Fruit fly (Drosophila melanogaster) whole organism, prepupa: Measurements from ENCODE around the gene CG31689.
A peak's percentile ranks its signal among the peaks of the same experiment; 100 is the strongest.

Experiments used
- Blimp-1 ChIP-seq: fragments of 200-800 bp; sonication (Bioruptor generic); optimal IDR thresholded peaks from 3 replicates; lab custom pipeline; 2017; ENCODE audit warnings: missing biosample characterization, missing genetic modification characterization, mild to moderate bottlenecking, moderate library complexity, missing genetic modification reagents
- CG10631 ChIP-seq: fragments of 200-800 bp; sonication (Bioruptor generic); optimal IDR thresholded peaks from 2 replicates; lab custom pipeline; 2016; ENCODE audit warnings: missing biosample characterization, missing genetic modification characterization
- CG10669 ChIP-seq: fragments of 200-800 bp; sonication (Bioruptor generic); optimal IDR thresholded peaks from 3 replicates; lab custom pipeline; 2018; ENCODE audit warnings: missing biosample characterization, mild to moderate bottlenecking, missing genetic modification characterization, moderate library complexity
- CG11762 ChIP-seq: fragments of 200-800 bp; sonication (Bioruptor generic); optimal IDR thresholded peaks from 3 replicates; lab custom pipeline; 2016; ENCODE audit warnings: missing biosample characterization, missing genetic modification characterization; ENCODE audit not compliant: insufficient read depth
- CG11902 ChIP-seq: fragments of 200-800 bp; sonication (Bioruptor generic); optimal IDR thresholded peaks from 3 replicates; lab custom pipeline; 2016; ENCODE audit warnings: missing biosample characterization, missing genetic modification characterization
- CG15336 ChIP-seq: fragments of 200-800 bp; sonication (Bioruptor generic); IDR thresholded peaks from 2 replicates; pipeline ENCODE4 v1.3.6; 2022; ENCODE audit warnings: missing biosample characterization, missing genetic modification characterization
- CG1621 ChIP-seq: fragments of 200-800 bp; sonication (Bioruptor generic); optimal IDR thresholded peaks from 3 replicates; lab custom pipeline; 2018; ENCODE audit warnings: missing biosample characterization, mild to moderate bottlenecking, missing genetic modification characterization
- CG3032 ChIP-seq: fragments of 200-800 bp; optimal IDR thresholded peaks from 2 replicates; lab custom pipeline; 2019; ENCODE audit warnings: missing biosample characterization, mild to moderate bottlenecking, missing genetic modification characterization, moderate library complexity
- CG32006 ChIP-seq: fragments of 200-800 bp; sonication (Bioruptor generic); optimal IDR thresholded peaks from 3 replicates; lab custom pipeline; 2017; ENCODE audit warnings: missing biosample characterization, mild to moderate bottlenecking, missing genetic modification characterization
- CG3919 ChIP-seq: fragments of 200-800 bp; sonication (Bioruptor generic); optimal IDR thresholded peaks from 3 replicates; lab custom pipeline; 2016; ENCODE audit warnings: missing biosample characterization, missing genetic modification characterization
- CG6163 ChIP-seq: fragments of 200-800 bp; sonication (Bioruptor generic); IDR thresholded peaks from 3 replicates; pipeline ENCODE4 v1.3.6; 2022; ENCODE audit warnings: missing biosample characterization, missing genetic modification characterization
- CG6276 ChIP-seq: fragments of 200-800 bp; sonication (Bioruptor generic); optimal IDR thresholded peaks from 2 replicates; lab custom pipeline; 2017; ENCODE audit warnings: missing biosample characterization, mild to moderate bottlenecking, missing genetic modification characterization
- CG6792 ChIP-seq: fragments of 200-800 bp; sonication (Bioruptor generic); optimal IDR thresholded peaks from 3 replicates; lab custom pipeline; 2016; ENCODE audit warnings: missing biosample characterization, missing genetic modification characterization
- CG6854 ChIP-seq: fragments of 200-800 bp; sonication (Bioruptor generic); optimal IDR thresholded peaks from 2 replicates; lab custom pipeline; 2017; ENCODE audit warnings: missing biosample characterization, mild to moderate bottlenecking, missing genetic modification characterization
- CG7368 ChIP-seq: fragments of 200-800 bp; sonication (Bioruptor generic); optimal IDR thresholded peaks from 3 replicates; lab custom pipeline; 2016; ENCODE audit warnings: missing biosample characterization, missing genetic modification characterization
- CG8632 ChIP-seq: fragments of 200-800 bp; sonication (Bioruptor generic); optimal IDR thresholded peaks from 3 replicates; lab custom pipeline; 2016; ENCODE audit warnings: missing biosample characterization, missing genetic modification characterization
- Eip78C ChIP-seq: fragments of 200-800 bp; sonication (Bioruptor generic); peaks from one replicate; lab custom pipeline; 2016; ENCODE audit warnings: missing biosample characterization, missing genetic modification characterization
- Gug ChIP-seq: fragments of 200-800 bp; sonication (Bioruptor generic); IDR thresholded peaks from 2 replicates; pipeline ENCODE4 v1.3.6; 2022; ENCODE audit warnings: missing biosample characterization, missing genetic modification characterization
- Hr38 ChIP-seq: sonication (Bioruptor generic); optimal IDR thresholded peaks from 2 replicates; lab custom pipeline; 2016; ENCODE audit warnings: missing biosample characterization, missing genetic modification characterization
- Hr39 ChIP-seq: fragments of 200-800 bp; sonication (Bioruptor generic); optimal IDR thresholded peaks from 2 replicates; lab custom pipeline; 2016; ENCODE audit warnings: missing biosample characterization, missing genetic modification characterization
- Hr4 ChIP-seq: fragments of 200-800 bp; sonication (Bioruptor generic); optimal IDR thresholded peaks from 3 replicates; lab custom pipeline; 2016; ENCODE audit warnings: missing biosample characterization, missing genetic modification characterization
- Lpt ChIP-seq: fragments of 200-800 bp; sonication (Bioruptor generic); optimal IDR thresholded peaks from 3 replicates; lab custom pipeline; 2016; ENCODE audit warnings: missing biosample characterization, missing genetic modification characterization
- Smox ChIP-seq: fragments of 200-800 bp; sonication (Bioruptor generic); optimal IDR thresholded peaks from 3 replicates; lab custom pipeline; 2016; ENCODE audit warnings: missing biosample characterization, missing genetic modification characterization
- Sox102F ChIP-seq: fragments of 200-800 bp; sonication (Bioruptor generic); optimal IDR thresholded peaks from 2 replicates; lab custom pipeline; 2016; ENCODE audit warnings: missing biosample characterization, mild to moderate bottlenecking, missing genetic modification characterization
- Sox14 ChIP-seq: fragments of 200-800 bp; sonication (Bioruptor generic); optimal IDR thresholded peaks from 3 replicates; lab custom pipeline; 2016; ENCODE audit warnings: missing biosample characterization, missing genetic modification characterization
- Sox15 ChIP-seq: fragments of 200-800 bp; sonication (Bioruptor generic); optimal IDR thresholded peaks from 3 replicates; lab custom pipeline; 2016; ENCODE audit warnings: missing biosample characterization, missing genetic modification characterization
- achi ChIP-seq: fragments of 200-800 bp; sonication (Bioruptor generic); optimal IDR thresholded peaks from 3 replicates; lab custom pipeline; 2016; ENCODE audit warnings: missing biosample characterization, missing genetic modification characterization
- acj6 ChIP-seq: fragments of 200-800 bp; sonication (Bioruptor generic); optimal IDR thresholded peaks from 3 replicates; lab custom pipeline; 2016; ENCODE audit warnings: missing biosample characterization, missing genetic modification characterization
- dsx ChIP-seq: fragments of 200-800 bp; optimal IDR thresholded peaks from 3 replicates; lab custom pipeline; 2019; ENCODE audit warnings: missing biosample characterization, mild to moderate bottlenecking, missing genetic modification characterization, moderate library complexity; ENCODE audit not compliant: poor library complexity, severe bottlenecking
- eg ChIP-seq: fragments of 200-800 bp; sonication (Bioruptor generic); IDR thresholded peaks from 3 replicates; pipeline ENCODE4 v1.3.6; 2022; ENCODE audit warnings: missing biosample characterization, missing genetic modification characterization
- esn ChIP-seq: fragments of 200-800 bp; sonication (Bioruptor generic); optimal IDR thresholded peaks from 2 replicates; lab custom pipeline; 2016; ENCODE audit warnings: missing biosample characterization, mild to moderate bottlenecking, missing genetic modification characterization, moderate library complexity
- fd59A ChIP-seq: fragments of 200-800 bp; sonication (Bioruptor generic); optimal IDR thresholded peaks from 2 replicates; lab custom pipeline; 2017; ENCODE audit warnings: missing biosample characterization, mild to moderate bottlenecking, missing genetic modification characterization, missing genetic modification reagents
- fkh ChIP-seq: fragments of 200-800 bp; sonication (Bioruptor generic); optimal IDR thresholded peaks from 3 replicates; lab custom pipeline; 2017; ENCODE audit warnings: missing biosample characterization, mild to moderate bottlenecking, missing genetic modification characterization, moderate library complexity
- lz ChIP-seq: fragments of 200-800 bp; sonication (Bioruptor generic); optimal IDR thresholded peaks from 3 replicates; lab custom pipeline; 2016; ENCODE audit warnings: missing biosample characterization, missing genetic modification characterization
- pdm3 ChIP-seq: fragments of 200-800 bp; sonication (Bioruptor generic); optimal IDR thresholded peaks from 3 replicates; lab custom pipeline; 2016; ENCODE audit warnings: missing biosample characterization, missing genetic modification characterization
- salr ChIP-seq, 2 experiments: fragments of 200-800 bp; sonication (Bioruptor generic); optimal IDR thresholded peaks; 3 replicates each; lab custom pipeline; 2016 to 2018; ENCODE audit warnings: missing biosample characterization in 2 of 2, missing genetic modification characterization in 2 of 2, mild to moderate bottlenecking in 1 of 2
- spab ChIP-seq: fragments of 200-800 bp; sonication (Bioruptor generic); optimal IDR thresholded peaks from 2 replicates; lab custom pipeline; 2017; ENCODE audit warnings: missing biosample characterization, mild to moderate bottlenecking, missing genetic modification characterization, missing genetic modification reagents
- svp ChIP-seq: fragments of 200-800 bp; sonication (Bioruptor generic); peaks from one replicate; lab custom pipeline; 2016; ENCODE audit warnings: missing biosample characterization, missing genetic modification characterization
- topi ChIP-seq: fragments of 200-800 bp; sonication (Bioruptor generic); optimal IDR thresholded peaks from 3 replicates; lab custom pipeline; 2016; ENCODE audit warnings: missing biosample characterization, missing genetic modification characterization
- vri ChIP-seq: fragments of 200-800 bp; sonication (Bioruptor generic); optimal IDR thresholded peaks from 3 replicates; lab custom pipeline; 2016; ENCODE audit warnings: missing biosample characterization, mild to moderate bottlenecking, missing genetic modification characterization

CG31689 gene

DNA sequence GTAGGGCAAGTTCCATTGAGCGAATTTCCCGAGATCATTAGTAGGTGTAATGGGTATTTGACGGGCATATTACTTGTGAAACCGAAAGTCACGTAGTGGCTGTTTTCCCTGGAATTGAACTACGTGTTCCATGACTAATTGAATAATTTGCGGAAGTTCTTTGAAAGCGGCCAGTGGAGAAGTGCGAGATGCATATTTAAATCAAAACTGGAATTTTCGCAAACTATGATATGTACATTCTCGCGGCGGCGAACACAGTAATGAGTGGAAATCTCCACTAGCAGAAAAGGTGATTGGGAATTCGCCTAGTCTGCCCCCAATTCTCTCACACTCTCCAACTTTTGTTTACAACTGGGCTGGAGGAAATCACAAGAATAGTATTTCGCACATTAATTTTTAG is 9.5 kb downstream of the CG31689 start (continued):
- no peak for TF ChIP-seq svp (GFP tag; lab: Kevin White, UChicago)
- TF ChIP-seq pdm3 (GFP tag; lab: Kevin White, UChicago): peak; percentile 17
- TF ChIP-seq Hr4: no peak
- no peak for TF ChIP-seq CG11762
- no peak for TF ChIP-seq eg
- TF ChIP-seq Lpt (GFP tag; lab: Kevin White, UChicago): no peak
- no peak for TF ChIP-seq CG6163 (GFP tag; lab: Robert Waterston, UW)
- no peak for TF ChIP-seq CG6276
- no peak for TF ChIP-seq CG3032 (tag; lab: Kevin White, UChicago)
- TF ChIP-seq achi (GFP tag; lab: Kevin White, UChicago): peak; percentile 6
- no peak for TF ChIP-seq Sox15 (GFP tag; lab: Kevin White, UChicago)
- TF ChIP-seq CG10631 (GFP tag; lab: Kevin White, UChicago): peak; percentile 40
- TF ChIP-seq Hr39 (GFP tag; lab: Kevin White, UChicago): no peak
- peak; percentile 72 for TF ChIP-seq Eip78C (GFP tag; lab: Kevin White, UChicago)
- no peak for TF ChIP-seq esn (GFP tag; lab: Kevin White, UChicago)
- TF ChIP-seq CG8632: no peak
- TF ChIP-seq CG3919: peak; percentile 5
- no peak for TF ChIP-seq fd59A (GFP tag; lab: Kevin White, UChicago)
- TF ChIP-seq Sox14: no peak
- peak; percentile 32 for TF ChIP-seq CG32006 (GFP tag; lab: Kevin White, UChicago)
- no peak for TF ChIP-seq dsx (GFP tag; lab: Kevin White, UChicago)
- TF ChIP-seq Sox102F: no peak
- no peak for TF ChIP-seq Blimp-1
- no peak for TF ChIP-seq topi (GFP tag; lab: Kevin White, UChicago)
- TF ChIP-seq Hr38 (GFP tag; lab: Kevin White, UChicago): no peak
- TF ChIP-seq vri (GFP tag; lab: Kevin White, UChicago): no peak
- TF ChIP-seq Smox (GFP tag; lab: Kevin White, UChicago): no peak
- TF ChIP-seq CG6854: no peak
- TF ChIP-seq lz (GFP tag; lab: Kevin White, UChicago): no peak
- no peak for TF ChIP-seq acj6 (GFP tag; lab: Kevin White, UChicago)
- TF ChIP-seq salr (GFP tag; optimal IDR thresholded peaks at IDR 0.05; lab: Kevin White, UChicago): peak in 1 of 2 experiments; percentile 4
- no peak for TF ChIP-seq CG6792 (GFP tag; lab: Kevin White, UChicago)
- TF ChIP-seq, all 60 proteins: peak for 11

DNA sequence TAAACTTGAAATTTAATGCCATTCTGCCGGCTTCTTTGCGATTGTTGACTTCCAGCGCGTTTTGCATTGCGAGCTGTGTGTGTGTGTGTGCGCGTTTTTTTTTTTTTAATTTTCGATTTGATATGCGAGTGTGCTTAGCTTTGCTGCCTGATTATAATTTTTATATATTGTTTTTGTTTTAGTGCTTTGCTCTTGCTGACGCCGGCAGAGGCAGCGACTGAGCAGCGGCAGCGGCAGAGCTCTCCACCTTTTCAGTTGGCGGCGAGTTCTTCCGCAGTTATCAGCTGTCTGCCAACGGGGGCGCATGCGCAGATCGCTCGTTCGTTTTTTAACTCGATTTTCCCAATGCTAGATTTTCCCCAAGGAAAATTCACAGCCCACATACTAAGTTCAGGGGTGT is 10.1 kb downstream of the CG31689 start:
- TF ChIP-seq CG6163 (GFP tag; lab: Robert Waterston, UW): peak; percentile 51; the same call in 2 of the 3 replicates
- no peak for TF ChIP-seq fkh (GFP tag; lab: Kevin White, UChicago)
- TF ChIP-seq Hr39 (GFP tag; lab: Kevin White, UChicago): no peak
- no peak for TF ChIP-seq CG15336 (GFP tag; lab: Robert Waterston, UW)
- TF ChIP-seq Gug (GFP tag; lab: Robert Waterston, UW): no peak
- no peak for TF ChIP-seq CG7368 (GFP tag; lab: Kevin White, UChicago)
- TF ChIP-seq salr (GFP tag; optimal IDR thresholded peaks at IDR 0.05; lab: Kevin White, UChicago): no peak
- TF ChIP-seq Lpt (GFP tag; lab: Kevin White, UChicago): no peak
- TF ChIP-seq, all 60 proteins: peak for 1

DNA sequence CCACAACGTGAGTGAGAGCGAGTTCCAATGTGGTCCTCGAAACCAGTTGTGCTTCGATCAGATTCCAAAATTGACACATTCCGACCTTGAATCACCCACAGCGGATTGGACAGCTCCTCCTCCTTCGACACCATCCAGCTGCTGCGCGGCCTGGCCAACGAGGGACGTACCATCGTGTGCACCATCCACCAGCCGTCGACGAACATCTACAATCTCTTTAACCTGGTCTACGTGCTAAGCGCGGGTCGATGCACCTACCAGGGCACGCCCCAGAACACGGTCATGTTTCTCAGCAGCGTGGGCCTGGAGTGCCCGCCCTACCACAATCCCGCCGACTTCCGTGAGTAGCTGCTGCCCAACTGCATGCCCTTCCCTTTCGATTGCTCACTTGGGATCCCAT is 12.1 kb downstream of the CG31689 start:
- TF ChIP-seq CG6276 (no peak), Blimp-1 (no peak), Hr4 (no peak), Sox15 (GFP tag; lab: Kevin White, UChicago) (no peak), CG15336 (GFP tag; lab: Robert Waterston, UW) (no peak), CG1621 (tag; lab: Kevin White, UChicago) (no peak), fd59A (GFP tag; lab: Kevin White, UChicago) (no peak)

DNA sequence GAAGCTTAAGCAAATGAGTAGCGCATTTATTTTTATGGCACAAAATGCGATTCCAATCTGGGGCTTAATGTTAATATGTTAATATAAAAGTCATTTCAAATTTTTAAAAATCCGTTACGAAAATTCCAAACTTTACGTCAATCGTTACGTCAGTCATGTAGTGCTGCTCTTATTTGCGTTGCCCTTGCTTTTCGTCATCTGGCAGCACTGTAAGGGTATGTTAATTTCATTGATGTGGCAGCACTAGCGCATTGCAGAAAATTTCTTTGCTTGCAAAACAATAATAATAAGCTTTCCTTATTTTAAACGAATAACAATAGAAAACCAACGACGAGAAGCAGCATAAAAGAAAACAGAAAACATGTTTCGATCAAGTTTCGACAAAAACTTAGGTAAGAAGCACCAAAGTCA is 14.4 kb downstream of the CG31689 start, which contains the start of gene Hrs:
Gene Hrs (plus strand): TSS at position 167 of the 411 bp plus-strand sequence.
- no peak for TF ChIP-seq Sox15 (GFP tag; lab: Kevin White, UChicago)
- TF ChIP-seq esn (GFP tag; lab: Kevin White, UChicago): peak; percentile 22
- TF ChIP-seq CG3919: no peak
- TF ChIP-seq svp (GFP tag; lab: Kevin White, UChicago): peak; percentile 25
- TF ChIP-seq Hr39 (GFP tag; lab: Kevin White, UChicago): no peak
- no peak for TF ChIP-seq Sox102F
- TF ChIP-seq Sox14: peak; percentile 53
- TF ChIP-seq CG11902 (GFP tag; lab: Kevin White, UChicago): no peak
- TF ChIP-seq CG8632: no peak
- no peak for TF ChIP-seq Gug (GFP tag; lab: Robert Waterston, UW)
- TF ChIP-seq spab (GFP tag; lab: Kevin White, UChicago): no peak
- TF ChIP-seq CG10669 (GFP tag; lab: Kevin White, UChicago): no peak
- TF ChIP-seq CG3032 (tag; lab: Kevin White, UChicago): peak; percentile 25
